Worm (Caenorhabditis elegans) whole organism, L1 larva: ENCODE data around the gene clc-32.

Experiments used
- C16A3.4 ChIP-seq: fragments of 150-350 bp; optimal IDR thresholded peaks from 2 replicates; lab custom pipeline; 2014; ENCODE audit warnings: missing biosample characterization, missing genetic modification characterization
- aha-1 ChIP-seq: fragments of 150-350 bp; optimal IDR thresholded peaks from 2 replicates; lab custom pipeline; 2014; ENCODE audit warnings: missing biosample characterization, missing genetic modification characterization
- blmp-1 ChIP-seq: fragments of 150-350 bp; optimal IDR thresholded peaks from 2 replicates; lab custom pipeline; 2014; ENCODE audit warnings: missing biosample characterization, missing genetic modification characterization
- ceh-63 ChIP-seq: fragments of 200-800 bp; sonication (Bioruptor generic); optimal IDR thresholded peaks from 2 replicates; lab custom pipeline; 2018; ENCODE audit warnings: mild to moderate bottlenecking, missing genetic modification characterization, missing compliant biosample characterization
- ceh-8 ChIP-seq: fragments of 200-800 bp; sonication (Bioruptor generic); optimal IDR thresholded peaks from 2 replicates; lab custom pipeline; 2018; ENCODE audit warnings: mild to moderate bottlenecking, missing genetic modification characterization, moderate library complexity, missing compliant biosample characterization
- ceh-82 ChIP-seq, 3 experiments: fragments of 150-350 bp in 1 of 3; sonication (generic microtip) in 2 of 3; optimal IDR thresholded peaks; 2 replicates each; lab custom pipeline; 2014 to 2017; ENCODE audit warnings: missing biosample characterization in 3 of 3, missing genetic modification characterization in 3 of 3
- ceh-90 ChIP-seq: sonication (generic microtip); optimal IDR thresholded peaks from 2 replicates; lab custom pipeline; 2016; ENCODE audit warnings: missing genetic modification characterization, missing compliant biosample characterization
- efl-1 ChIP-seq, 4 experiments: fragments of 150-350 bp; optimal IDR thresholded peaks in 3 of 4; peaks in 1 of 4; 1 replicate in 1 of 4; 2 replicates in 3 of 4; lab custom pipeline; 2014; ENCODE audit warnings: missing biosample characterization in 2 of 4, missing genetic modification characterization in 2 of 4, missing genetic modification reagents in 2 of 4
- egl-13 ChIP-seq: sonication (generic microtip); optimal IDR thresholded peaks from 2 replicates; lab custom pipeline; 2016; ENCODE audit warnings: missing genotype, missing genetic modification reagents, missing genetic modification characterization, missing compliant biosample characterization
- egl-27 ChIP-seq, 2 experiments: fragments of 150-350 bp in 1 of 2; sonication (generic microtip); optimal IDR thresholded peaks; 3 replicates each; lab custom pipeline; 2017 to 2018; ENCODE audit warnings: missing biosample characterization in 2 of 2, missing genetic modification characterization in 2 of 2, missing genetic modification reagents in 2 of 2
- fkh-10 ChIP-seq: sonication (generic microtip); optimal IDR thresholded peaks from 2 replicates; lab custom pipeline; 2017; ENCODE audit warnings: missing biosample characterization, missing genetic modification reagents, missing genetic modification characterization
- hlh-17 ChIP-seq: fragments of 200-800 bp; sonication (Bioruptor generic); optimal IDR thresholded peaks from 2 replicates; lab custom pipeline; 2018; ENCODE audit warnings: missing genetic modification characterization, mild to moderate bottlenecking, missing compliant biosample characterization, moderate library complexity, borderline replicate concordance
- hpl-2 ChIP-seq: fragments of 150-350 bp; optimal IDR thresholded peaks from 2 replicates; lab custom pipeline; 2014; ENCODE audit warnings: missing biosample characterization, missing genetic modification reagents, missing genetic modification characterization
- isw-1 ChIP-seq: fragments of 200-800 bp; sonication (Bioruptor generic); IDR thresholded peaks from 2 replicates; pipeline ENCODE4 v1.3.6; 2022; ENCODE audit warnings: missing genetic modification characterization, missing compliant biosample characterization
- jun-1 ChIP-seq: fragments of 150-350 bp; optimal IDR thresholded peaks from 2 replicates; lab custom pipeline; 2014; ENCODE audit warnings: missing biosample characterization, missing genetic modification reagents, missing genetic modification characterization
- lin-13 ChIP-seq: fragments of 150-350 bp; optimal IDR thresholded peaks from 2 replicates; lab custom pipeline; 2014; ENCODE audit warnings: missing biosample characterization, missing genetic modification reagents, missing genetic modification characterization
- lin-39 ChIP-seq: fragments of 150-350 bp; optimal IDR thresholded peaks from 2 replicates; lab custom pipeline; 2014; ENCODE audit warnings: missing biosample characterization, missing genetic modification reagents, missing genetic modification characterization
- lir-3 ChIP-seq: sonication (generic microtip); optimal IDR thresholded peaks from 2 replicates; lab custom pipeline; 2016; ENCODE audit warnings: mild to moderate bottlenecking, missing genetic modification characterization, moderate library complexity, missing compliant biosample characterization; ENCODE audit not compliant: poor library complexity
- lsy-2 ChIP-seq, 2 experiments: fragments of 150-350 bp; optimal IDR thresholded peaks; 2 replicates each; lab custom pipeline; 2014; ENCODE audit warnings: missing biosample characterization in 2 of 2, missing genetic modification characterization in 2 of 2
- mab-9 ChIP-seq: fragments of 200-800 bp; sonication (Bioruptor generic); IDR thresholded peaks from 2 replicates; pipeline ENCODE4 v1.3.6; 2022; ENCODE audit warnings: missing genetic modification reagents, missing genetic modification characterization, missing compliant biosample characterization
- mef-2 ChIP-seq: fragments of 150-350 bp; optimal IDR thresholded peaks from 2 replicates; lab custom pipeline; 2014; ENCODE audit warnings: missing biosample characterization, missing genetic modification characterization
- mep-1 ChIP-seq: fragments of 150-350 bp; optimal IDR thresholded peaks from 2 replicates; lab custom pipeline; 2014; ENCODE audit warnings: missing biosample characterization, missing genetic modification characterization
- nhr-11 ChIP-seq: fragments of 150-350 bp; optimal IDR thresholded peaks from 2 replicates; lab custom pipeline; 2014; ENCODE audit warnings: missing biosample characterization, missing genetic modification characterization
- nhr-12 ChIP-seq: sonication (generic microtip); optimal IDR thresholded peaks from 2 replicates; lab custom pipeline; 2017; ENCODE audit warnings: missing biosample characterization, missing genetic modification characterization
- nhr-237 ChIP-seq: fragments of 150-350 bp; optimal IDR thresholded peaks from 2 replicates; lab custom pipeline; 2014; ENCODE audit warnings: missing biosample characterization, missing genetic modification characterization
- nhr-76 ChIP-seq: sonication (generic microtip); optimal IDR thresholded peaks from 2 replicates; lab custom pipeline; 2017; ENCODE audit warnings: missing biosample characterization, missing genetic modification characterization
- nhr-77 ChIP-seq: fragments of 150-350 bp; optimal IDR thresholded peaks from 2 replicates; lab custom pipeline; 2014; ENCODE audit warnings: missing biosample characterization, missing genetic modification characterization
- nhr-85 ChIP-seq: sonication (generic microtip); peaks from one replicate; lab custom pipeline; 2016; ENCODE audit warnings: missing genetic modification characterization, inconsistent platforms, missing compliant biosample characterization
- nhr-90 ChIP-seq: sonication (generic microtip); optimal IDR thresholded peaks from 2 replicates; lab custom pipeline; 2016; ENCODE audit warnings: mild to moderate bottlenecking, missing genetic modification characterization, missing compliant biosample characterization; ENCODE audit not compliant: poor library complexity
- pag-3 ChIP-seq: sonication (generic microtip); optimal IDR thresholded peaks from 2 replicates; lab custom pipeline; 2017; ENCODE audit warnings: missing genetic modification characterization, mild to moderate bottlenecking, missing compliant biosample characterization, antibody characterized with exemption, borderline replicate concordance; ENCODE audit not compliant: insufficient read depth
- pax-3 ChIP-seq: fragments of 200-800 bp; sonication (Bioruptor generic); optimal IDR thresholded peaks from 2 replicates; lab custom pipeline; 2018; ENCODE audit warnings: mild to moderate bottlenecking, missing genetic modification characterization, moderate library complexity, missing compliant biosample characterization
- pqm-1 ChIP-seq: sonication (generic microtip); optimal IDR thresholded peaks from 3 replicates; lab custom pipeline; 2017; ENCODE audit warnings: missing biosample characterization, missing genetic modification characterization
- rnt-1 ChIP-seq: sonication (generic microtip); optimal IDR thresholded peaks from 2 replicates; lab custom pipeline; 2016; ENCODE audit warnings: mild to moderate bottlenecking, missing genetic modification characterization, moderate library complexity, missing compliant biosample characterization
- snpc-4 ChIP-seq: fragments of 150-350 bp; optimal IDR thresholded peaks from 2 replicates; lab custom pipeline; 2014; ENCODE audit warnings: missing biosample characterization, missing genetic modification characterization
- sptf-1 ChIP-seq: fragments of 150-350 bp; optimal IDR thresholded peaks from 2 replicates; lab custom pipeline; 2014; ENCODE audit warnings: missing biosample characterization, missing genetic modification characterization
- swsn-7 ChIP-seq: sonication (generic microtip); optimal IDR thresholded peaks from 2 replicates; lab custom pipeline; 2016; ENCODE audit warnings: missing genetic modification characterization, missing compliant biosample characterization
- unc-62 ChIP-seq: fragments of 150-350 bp; optimal IDR thresholded peaks from 2 replicates; lab custom pipeline; 2014; ENCODE audit warnings: missing biosample characterization, missing genetic modification reagents, missing genetic modification characterization
- xbp-1 ChIP-seq: sonication (generic microtip); optimal IDR thresholded peaks from 2 replicates; lab custom pipeline; 2016; ENCODE audit warnings: missing genetic modification characterization, missing compliant biosample characterization
- zip-4 ChIP-seq: fragments of 200-800 bp; sonication (Bioruptor generic); optimal IDR thresholded peaks from 2 replicates; lab custom pipeline; 2018; ENCODE audit warnings: mild to moderate bottlenecking, missing genetic modification characterization, moderate library complexity, missing compliant biosample characterization
- ztf-4 ChIP-seq: fragments of 150-350 bp; optimal IDR thresholded peaks from 2 replicates; lab custom pipeline; 2014; ENCODE audit warnings: missing biosample characterization, missing genetic modification characterization

The clc-32 gene

ce11 chrV:16141071-16141470 lies at the start of gene clc-32:
Gene clc-32 (minus strand): TSS chrV:16141171.
- TF ChIP-seq lin-39 (no peak), pqm-1 (no peak), efl-1 (optimal IDR thresholded peaks at IDR 0.05; lab: Kevin White, UChicago) (no peak), efl-1 (GFP tag; optimal IDR thresholded peaks at IDR 0.05 in 1 of 2; lab: Kevin White, UChicago) (no peak), xbp-1 (tag; lab: Kevin White, UChicago) (no peak), rnt-1 (tag; lab: Kevin White, UChicago) (no peak)

DNA sequence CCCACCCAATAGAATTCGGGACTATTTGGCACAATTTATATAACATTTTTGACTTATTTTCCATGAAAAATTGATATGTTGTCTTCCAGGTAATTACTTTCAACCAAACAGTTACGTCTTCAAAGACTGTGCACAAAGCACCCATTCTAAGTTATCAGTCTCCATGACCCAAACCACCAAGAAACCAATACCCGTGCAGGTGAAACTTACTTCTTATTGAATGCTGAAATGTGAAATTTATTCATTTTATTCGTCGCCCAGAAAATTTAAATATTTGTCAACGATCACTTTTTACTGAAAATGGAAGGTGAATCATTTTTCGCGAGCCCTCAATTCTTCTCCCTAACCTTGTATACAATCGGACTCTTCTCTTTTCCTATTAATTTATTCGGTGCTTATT lies 49.5 kb upstream of the clc-32 start, which contains the start of gene srh-281:
Gene srh-281 (plus strand): TSS at position 301 of the 400 bp plus-strand sequence.
- TF ChIP-seq snpc-4 (no peak), swsn-7 (tag; lab: Kevin White, UChicago) (no peak), pax-3 (no peak), lin-13 (GFP tag; lab: Kevin White, UChicago) (no peak), nhr-85 (tag; lab: Kevin White, UChicago) (no peak), egl-13 (tag; lab: Kevin White, UChicago) (no peak), sptf-1 (tag; lab: Kevin White, UChicago) (no peak), ceh-90 (tag; lab: Kevin White, UChicago) (no peak), jun-1 (tag; lab: Kevin White, UChicago) (no peak), zip-4 (GFP tag; lab: Kevin White, UChicago) (no peak)

ce11 chrV:16183357-16183756 lies 42.4 kb upstream of the clc-32 start, which contains the start of gene srz-14:
Gene srz-14 (plus strand): TSS chrV:16183657.
- TF ChIP-seq jun-1 (tag; lab: Kevin White, UChicago) (no peak), ceh-8 (GFP tag; lab: Kevin White, UChicago) (no peak), mab-9 (no peak), ceh-82 (tag; optimal IDR thresholded peaks at IDR 0.05; lab: Kevin White, UChicago) (no peak), C16A3.4 (tag; lab: Kevin White, UChicago) (no peak), nhr-90 (no peak), hpl-2 (GFP tag; lab: Kevin White, UChicago) (no peak), snpc-4 (no peak), hlh-17 (GFP tag; lab: Kevin White, UChicago) (no peak), nhr-77 (tag; lab: Kevin White, UChicago) (no peak), unc-62 (GFP tag; lab: Kevin White, UChicago) (no peak), egl-27 (tag; optimal IDR thresholded peaks at IDR 0.05; lab: Kevin White, UChicago) (no peak)

DNA sequence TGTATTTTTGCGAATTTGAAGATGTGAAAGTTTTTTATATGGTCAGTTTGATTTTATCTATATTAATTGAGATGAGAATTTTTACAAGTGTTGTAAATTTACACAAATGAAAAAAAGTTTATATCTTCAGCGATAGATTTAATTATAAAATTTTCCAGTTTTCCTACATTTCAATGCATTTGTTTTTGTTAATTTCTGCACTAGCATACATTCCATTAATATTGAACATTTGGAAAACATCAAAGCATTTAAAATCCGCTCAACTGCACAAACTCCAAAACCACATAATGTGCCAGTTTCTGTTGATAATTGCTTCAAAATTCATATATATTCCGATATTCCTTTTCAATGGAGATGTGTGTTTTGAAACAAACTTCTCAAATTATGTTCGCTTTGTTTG lies 41.9 kb upstream of the clc-32 start, which contains the start of gene srh-277:
Gene srh-277 (plus strand): TSS at position 301 of the 400 bp plus-strand sequence.
- no peak for TF ChIP-seq mef-2 (tag; lab: Kevin White, UChicago)
- no peak for TF ChIP-seq nhr-237
- no peak for TF ChIP-seq nhr-76
- TF ChIP-seq nhr-11 (tag; lab: Kevin White, UChicago), result no peak
- no peak for TF ChIP-seq nhr-12 (tag; lab: Kevin White, UChicago)
- no peak for TF ChIP-seq fkh-10 (GFP tag; lab: Kevin White, UChicago)
- no peak for TF ChIP-seq isw-1 (GFP tag; lab: Robert Waterston, UW)
- TF ChIP-seq pag-3, result no peak

DNA sequence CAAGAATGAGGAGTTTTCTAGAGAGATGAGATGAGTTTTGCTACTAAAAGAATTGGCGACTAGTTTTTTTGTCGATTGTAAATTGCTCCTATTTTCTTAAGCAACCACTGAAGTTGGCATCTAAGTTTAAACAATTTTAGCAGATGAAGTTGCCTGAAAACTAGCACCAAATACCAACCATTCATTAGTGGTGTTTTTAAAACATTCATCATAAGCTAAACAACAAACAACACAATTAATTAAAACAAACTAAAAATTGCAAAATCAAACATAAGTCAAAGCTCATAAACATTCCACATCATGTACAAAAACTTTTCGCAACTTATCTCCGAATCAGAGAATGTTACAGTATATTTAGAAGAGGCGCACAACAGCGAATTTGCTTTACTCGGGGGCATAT lies 41.1 kb upstream of the clc-32 start, which contains the start of gene srz-13:
Gene srz-13 (plus strand): TSS at position 301 of the 400 bp plus-strand sequence.
- TF ChIP-seq blmp-1 (tag; lab: Kevin White, UChicago) (no peak), ceh-63 (GFP tag; lab: Kevin White, UChicago) (no peak), lir-3 (tag; lab: Kevin White, UChicago) (no peak), aha-1 (no peak), hpl-2 (GFP tag; lab: Kevin White, UChicago) (no peak), swsn-7 (tag; lab: Kevin White, UChicago) (no peak), zip-4 (GFP tag; lab: Kevin White, UChicago) (no peak), mep-1 (tag; lab: Kevin White, UChicago) (no peak), ztf-4 (tag; lab: Kevin White, UChicago) (no peak), lsy-2 (tag; optimal IDR thresholded peaks at IDR 0.05; lab: Kevin White, UChicago) (no peak)
- TF ChIP-seq, all 84 proteins: peak for 0
